Worm (Caenorhabditis elegans): ENCODE results near the gene bbs-8.

- TF ChIP-seq unc-62 (GFP tag; optimal IDR thresholded peaks at IDR 0.05) (no peak), ama-1 (optimal IDR thresholded peaks at IDR 0.05) (no peak), fkh-10 (GFP tag; optimal IDR thresholded peaks at IDR 0.05) (no peak), tbx-2 (tag; optimal IDR thresholded peaks at IDR 0.05) (no peak), pqm-1 (tag; optimal IDR thresholded peaks at IDR 0.05) (no peak), R02D3.7 (tag; optimal IDR thresholded peaks at IDR 0.05) (no peak), unc-39 (tag; optimal IDR thresholded peaks at IDR 0.05) (no peak), snpc-4 (tag; optimal IDR thresholded peaks at IDR 0.05) (no peak), lin-39 (tag; optimal IDR thresholded peaks at IDR 0.05) (no peak), nhr-67 (tag; optimal IDR thresholded peaks at IDR 0.05) (no peak)
Measured at ce11 chrV:6773735-6774134, 8.9 kb upstream of the bbs-8 start, which contains the start of gene ZC404.16.

Measured in whole organism, L3 larva.